Worm (Caenorhabditis elegans) whole organism, L3 larva: Measurements from ENCODE around the gene W07G4.7.

Experiments used
- R02D3.7 ChIP-seq: fragments of 150-350 bp; optimal IDR thresholded peaks from 2 replicates; lab custom pipeline; 2014; ENCODE audit warnings: missing biosample characterization, missing genetic modification characterization
- ama-1 ChIP-seq: fragments of 150-350 bp; optimal IDR thresholded peaks from 2 replicates; lab custom pipeline; 2018
- ceh-9 ChIP-seq: sonication (generic microtip); optimal IDR thresholded peaks from 2 replicates; lab custom pipeline; 2018; ENCODE audit warnings: missing biosample characterization, missing genetic modification characterization
- egl-27 ChIP-seq: sonication (generic microtip); optimal IDR thresholded peaks from 4 replicates; lab custom pipeline; 2017; ENCODE audit warnings: missing biosample characterization, missing genetic modification reagents, missing genetic modification characterization
- egl-5 ChIP-seq: fragments of 150-350 bp; optimal IDR thresholded peaks from 2 replicates; lab custom pipeline; 2017; ENCODE audit warnings: missing biosample characterization, missing genetic modification reagents, missing genetic modification characterization, inconsistent platforms
- elt-2 ChIP-seq: sonication (generic microtip); optimal IDR thresholded peaks from 2 replicates; lab custom pipeline; 2016; ENCODE audit warnings: missing genetic modification reagents, mild to moderate bottlenecking, missing genetic modification characterization, missing compliant biosample characterization
- elt-3 ChIP-seq, 3 experiments: fragments of 150-350 bp in 1 of 3; sonication (generic microtip) in 2 of 3; optimal IDR thresholded peaks; 2 replicates in 2 of 3; 4 replicates in 1 of 3; lab custom pipeline; 2014 to 2017; ENCODE audit warnings: missing biosample characterization in 3 of 3, missing genetic modification characterization in 3 of 3
- fos-1 ChIP-seq: fragments of 150-350 bp; optimal IDR thresholded peaks from 2 replicates; lab custom pipeline; 2014; ENCODE audit warnings: missing biosample characterization, missing genetic modification characterization
- nhr-76 ChIP-seq: fragments of 150-350 bp; sonication (generic microtip); optimal IDR thresholded peaks from 5 replicates; lab custom pipeline; 2014; ENCODE audit warnings: missing biosample characterization, missing genetic modification characterization
- nhr-77 ChIP-seq: fragments of 150-350 bp; optimal IDR thresholded peaks from 2 replicates; lab custom pipeline; 2014; ENCODE audit warnings: missing biosample characterization, missing genetic modification characterization
- tbx-2 ChIP-seq: sonication (generic microtip); optimal IDR thresholded peaks from 2 replicates; lab custom pipeline; 2016; ENCODE audit warnings: mild to moderate bottlenecking, missing genetic modification characterization, missing compliant biosample characterization
- ztf-11 ChIP-seq: fragments of 150-350 bp; optimal IDR thresholded peaks from 2 replicates; lab custom pipeline; 2014; ENCODE audit warnings: missing biosample characterization, missing genetic modification characterization

- TF ChIP-seq nhr-77 (tag; lab: Kevin White, UChicago) (no peak), ama-1 (lab: Kevin White, UChicago) (no peak), ztf-11 (no peak), ceh-9 (tag; lab: Kevin White, UChicago) (no peak), R02D3.7 (tag; lab: Kevin White, UChicago) (no peak), egl-27 (tag; lab: Kevin White, UChicago) (no peak), nhr-76 (tag; lab: Kevin White, UChicago) (no peak), fos-1 (no peak), tbx-2 (no peak), elt-3 (tag; optimal IDR thresholded peaks at IDR 0.05; lab: Kevin White, UChicago) (no peak), elt-2 (tag; lab: Kevin White, UChicago) (no peak), egl-5 (no peak)
Measured at ce11 chrV:13061836-13062235, 27.3 kb upstream of the W07G4.7 start, which contains the start of gene F42E8.1.
